Worm (Caenorhabditis elegans) whole organism, young adult: ENCODE data around the gene T10D4.14.

ENCODE experiments used
- F39B2.1 ChIP-seq: fragments of 200-800 bp; sonication (Bioruptor generic); IDR thresholded peaks from 2 replicates; pipeline ENCODE4 v1.3.6; 2022; ENCODE audit warnings: missing genetic modification reagents, missing genetic modification characterization, missing compliant biosample characterization
- attf-5 ChIP-seq: fragments of 200-800 bp; sonication (Bioruptor generic); optimal IDR thresholded peaks from 2 replicates; lab custom pipeline; 2018; ENCODE audit warnings: mild to moderate bottlenecking, missing genetic modification characterization, missing compliant biosample characterization
- ceh-27 ChIP-seq: fragments of 200-800 bp; sonication (Bioruptor generic); optimal IDR thresholded peaks from 2 replicates; lab custom pipeline; 2018; ENCODE audit warnings: mild to moderate bottlenecking, missing genetic modification characterization, moderate library complexity, missing compliant biosample characterization
- efl-1 ChIP-seq: fragments of 150-350 bp; optimal IDR thresholded peaks from 2 replicates; lab custom pipeline; 2014; ENCODE audit warnings: missing biosample characterization, missing genetic modification reagents, missing genetic modification characterization
- hmg-20 ChIP-seq: fragments of 200-800 bp; sonication (Bioruptor generic); IDR thresholded peaks from 2 replicates; pipeline ENCODE4 v1.3.6; 2022; ENCODE audit warnings: missing genetic modification reagents, missing genetic modification characterization, missing compliant biosample characterization
- lsl-1 ChIP-seq: fragments of 200-800 bp; sonication (Bioruptor generic); optimal IDR thresholded peaks from 2 replicates; lab custom pipeline; 2018; ENCODE audit warnings: mild to moderate bottlenecking, missing genetic modification characterization, moderate library complexity, missing compliant biosample characterization
- snpc-4 ChIP-seq, 5 experiments: fragments of 150-350 bp in 1 of 5; sonication (generic microtip) in 4 of 5; optimal IDR thresholded peaks; 2 replicates each; lab custom pipeline; 2014 to 2018; ENCODE audit warnings: missing genetic modification characterization in 5 of 5, missing biosample characterization in 3 of 5, antibody characterized with exemption in 2 of 5, mild to moderate bottlenecking in 2 of 5, missing compliant biosample characterization in 2 of 5, missing genotype in 2 of 5, moderate library complexity in 2 of 5, missing genetic modification reagents in 1 of 5

- TF ChIP-seq attf-5 (GFP tag; lab: Kevin White, UChicago) (no peak), hmg-20 (no peak), snpc-4 (GFP tag; optimal IDR thresholded peaks at IDR 0.05; lab: Kevin White, UChicago) (no peak), snpc-4 (tag; optimal IDR thresholded peaks at IDR 0.05; lab: Kevin White, UChicago) (no peak), F39B2.1 (GFP tag; lab: Robert Waterston, UW) (no peak), lsl-1 (no peak), efl-1 (GFP tag; lab: Kevin White, UChicago) (no peak), ceh-27 (GFP tag; lab: Kevin White, UChicago) (no peak)
Observed at ce11 chrII:3112313-3112712, 39.2 kb downstream of the T10D4.14 start, which contains the start of gene Y25C1A.2.
